Worm (Caenorhabditis elegans) whole organism, L3 larva: ENCODE data around the gene F16B4.7.

Experiments
- ZK546.5 ChIP-seq: sonication (generic microtip); optimal IDR thresholded peaks from 2 replicates; lab custom pipeline; 2017; ENCODE audit warnings: missing biosample characterization, missing genetic modification characterization
- aly-2 ChIP-seq: fragments of 150-350 bp; optimal IDR thresholded peaks from 2 replicates; lab custom pipeline; 2014; ENCODE audit warnings: missing biosample characterization, missing genetic modification characterization
- ceh-28 ChIP-seq: fragments of 150-350 bp; optimal IDR thresholded peaks from 2 replicates; lab custom pipeline; 2014; ENCODE audit warnings: missing biosample characterization, missing genetic modification reagents, missing genetic modification characterization
- ceh-82 ChIP-seq: fragments of 150-350 bp; optimal IDR thresholded peaks from 2 replicates; lab custom pipeline; 2014; ENCODE audit warnings: missing biosample characterization, missing genetic modification characterization
- ceh-9 ChIP-seq: sonication (generic microtip); optimal IDR thresholded peaks from 2 replicates; lab custom pipeline; 2018; ENCODE audit warnings: missing biosample characterization, missing genetic modification characterization
- egl-27 ChIP-seq: sonication (generic microtip); optimal IDR thresholded peaks from 4 replicates; lab custom pipeline; 2017; ENCODE audit warnings: missing biosample characterization, missing genetic modification reagents, missing genetic modification characterization
- elt-1 ChIP-seq: fragments of 150-350 bp; optimal IDR thresholded peaks from 2 replicates; lab custom pipeline; 2014; ENCODE audit warnings: missing biosample characterization, missing genetic modification characterization
- elt-2 ChIP-seq: sonication (generic microtip); optimal IDR thresholded peaks from 2 replicates; lab custom pipeline; 2016; ENCODE audit warnings: missing genetic modification reagents, mild to moderate bottlenecking, missing genetic modification characterization, missing compliant biosample characterization
- elt-3 ChIP-seq, 3 experiments: fragments of 150-350 bp in 1 of 3; sonication (generic microtip) in 2 of 3; optimal IDR thresholded peaks; 2 replicates in 2 of 3; 4 replicates in 1 of 3; lab custom pipeline; 2014 to 2017; ENCODE audit warnings: missing biosample characterization in 3 of 3, missing genetic modification characterization in 3 of 3
- fkh-10 ChIP-seq: sonication (generic microtip); optimal IDR thresholded peaks from 2 replicates; lab custom pipeline; 2017; ENCODE audit warnings: missing biosample characterization, missing genetic modification reagents, missing genetic modification characterization
- fkh-2 ChIP-seq: fragments of 150-350 bp; optimal IDR thresholded peaks from 2 replicates; lab custom pipeline; 2014; ENCODE audit warnings: missing biosample characterization, missing genetic modification reagents, missing genetic modification characterization
- hmg-11 ChIP-seq: sonication (generic microtip); optimal IDR thresholded peaks from 2 replicates; lab custom pipeline; 2016; ENCODE audit warnings: missing genetic modification characterization, missing compliant biosample characterization
- jun-1 ChIP-seq: fragments of 150-350 bp; optimal IDR thresholded peaks from 2 replicates; lab custom pipeline; 2014; ENCODE audit warnings: missing biosample characterization, missing genetic modification reagents, missing genetic modification characterization
- lsy-12 ChIP-seq: sonication (generic microtip); optimal IDR thresholded peaks from 2 replicates; lab custom pipeline; 2016; ENCODE audit warnings: mild to moderate bottlenecking, missing genetic modification characterization, missing compliant biosample characterization
- mdl-1 ChIP-seq: fragments of 150-350 bp; optimal IDR thresholded peaks from 2 replicates; lab custom pipeline; 2014; ENCODE audit warnings: missing biosample characterization, missing genetic modification characterization
- mml-1 ChIP-seq: fragments of 150-350 bp; sonication (generic microtip); optimal IDR thresholded peaks from 3 replicates; lab custom pipeline; 2014; ENCODE audit warnings: missing biosample characterization, missing genetic modification characterization
- nfya-1 ChIP-seq: sonication (generic microtip); optimal IDR thresholded peaks from 2 replicates; lab custom pipeline; 2017; ENCODE audit warnings: missing genetic modification characterization, mild to moderate bottlenecking, missing compliant biosample characterization, antibody characterized with exemption, moderate library complexity; ENCODE audit not compliant: insufficient read depth
- nhr-11 ChIP-seq: fragments of 150-350 bp; optimal IDR thresholded peaks from 2 replicates; lab custom pipeline; 2014; ENCODE audit warnings: missing biosample characterization, missing genetic modification characterization
- nhr-23 ChIP-seq: fragments of 150-350 bp; optimal IDR thresholded peaks from 2 replicates; lab custom pipeline; 2014; ENCODE audit warnings: missing biosample characterization, missing genetic modification reagents, missing genetic modification characterization
- nhr-237 ChIP-seq: fragments of 150-350 bp; optimal IDR thresholded peaks from 2 replicates; lab custom pipeline; 2014; ENCODE audit warnings: missing biosample characterization, missing genetic modification characterization
- nhr-25 ChIP-seq: sonication (generic microtip); optimal IDR thresholded peaks from 2 replicates; lab custom pipeline; 2017; ENCODE audit warnings: missing biosample characterization, missing genetic modification characterization
- nhr-28 ChIP-seq: fragments of 150-350 bp; optimal IDR thresholded peaks from 2 replicates; lab custom pipeline; 2014; ENCODE audit warnings: missing biosample characterization, missing genetic modification characterization
- nhr-43 ChIP-seq: sonication (generic microtip); optimal IDR thresholded peaks from 2 replicates; lab custom pipeline; 2016; ENCODE audit warnings: mild to moderate bottlenecking, missing genetic modification characterization, missing compliant biosample characterization; ENCODE audit not compliant: poor library complexity, severe bottlenecking
- nhr-67 ChIP-seq: fragments of 150-350 bp; optimal IDR thresholded peaks from 2 replicates; lab custom pipeline; 2014; ENCODE audit warnings: missing biosample characterization, missing genetic modification characterization
- nhr-77 ChIP-seq: fragments of 150-350 bp; optimal IDR thresholded peaks from 2 replicates; lab custom pipeline; 2014; ENCODE audit warnings: missing biosample characterization, missing genetic modification characterization
- pha-4 ChIP-seq: fragments of 150-350 bp; optimal IDR thresholded peaks from 2 replicates; lab custom pipeline; 2014; ENCODE audit warnings: missing biosample characterization, missing genetic modification reagents, missing genetic modification characterization
- pqm-1 ChIP-seq: fragments of 150-350 bp; optimal IDR thresholded peaks from 2 replicates; lab custom pipeline; 2017; ENCODE audit warnings: missing biosample characterization, missing genetic modification characterization, inconsistent platforms
- sea-2 ChIP-seq: fragments of 150-350 bp; sonication (generic microtip); optimal IDR thresholded peaks from 4 replicates; lab custom pipeline; 2014; ENCODE audit warnings: missing biosample characterization, missing genetic modification reagents, missing genetic modification characterization
- skn-1 ChIP-seq: fragments of 150-350 bp; optimal IDR thresholded peaks from 2 replicates; lab custom pipeline; 2014; ENCODE audit warnings: missing biosample characterization, missing genetic modification characterization
- snpc-4 ChIP-seq: fragments of 150-350 bp; optimal IDR thresholded peaks from 2 replicates; lab custom pipeline; 2014; ENCODE audit warnings: missing biosample characterization, missing genetic modification characterization
- unc-62 ChIP-seq: fragments of 150-350 bp; sonication (generic microtip); optimal IDR thresholded peaks from 4 replicates; lab custom pipeline; 2014; ENCODE audit warnings: missing biosample characterization, missing genetic modification reagents, missing genetic modification characterization
- zag-1 ChIP-seq: fragments of 150-350 bp; optimal IDR thresholded peaks from 2 replicates; lab custom pipeline; 2014; ENCODE audit warnings: missing biosample characterization, missing genetic modification characterization
- ztf-11 ChIP-seq: fragments of 150-350 bp; optimal IDR thresholded peaks from 2 replicates; lab custom pipeline; 2014; ENCODE audit warnings: missing biosample characterization, missing genetic modification characterization
- ztf-4 ChIP-seq: fragments of 150-350 bp; optimal IDR thresholded peaks from 2 replicates; lab custom pipeline; 2014; ENCODE audit warnings: missing biosample characterization, missing genetic modification characterization

F16B4.7 gene

ce11 chrV:1624340-1624739, 38.8 kb downstream of the F16B4.7 start, which contains the start of gene nhr-110:
Gene nhr-110 (minus strand): TSS chrV:1624440.
- TF ChIP-seq pha-4 (tag; lab: Kevin White, UChicago): peak; percentile 11
- no peak for TF ChIP-seq nhr-67
- no peak for TF ChIP-seq egl-27 (tag; lab: Kevin White, UChicago)
- TF ChIP-seq zag-1 (tag; lab: Kevin White, UChicago): no peak
- no peak for TF ChIP-seq sea-2 (GFP tag; lab: Kevin White, UChicago)
- peak; percentile 35 for TF ChIP-seq ZK546.5 (tag; lab: Kevin White, UChicago)

ce11 chrV:1626720-1627119, 41.2 kb downstream of the F16B4.7 start, which contains the start of gene nhr-237:
Gene nhr-237 (minus strand): TSS chrV:1626820.
- peak; percentile 31 for TF ChIP-seq ZK546.5 (tag; lab: Kevin White, UChicago)
- TF ChIP-seq fkh-10: no peak
- TF ChIP-seq, all 47 proteins: peak for 1

ce11 chrV:1627269-1627668, 41.8 kb downstream of the F16B4.7 start:
- TF ChIP-seq ZK546.5 (tag; lab: Kevin White, UChicago): no peak
- no peak for TF ChIP-seq ceh-28
- no peak for TF ChIP-seq unc-62
- peak; percentile 57 for TF ChIP-seq nhr-25 (tag; lab: Kevin White, UChicago)
- TF ChIP-seq egl-27 (tag; lab: Kevin White, UChicago): no peak
- no peak for TF ChIP-seq elt-3 (tag; optimal IDR thresholded peaks at IDR 0.05; lab: Kevin White, UChicago)
- no peak for TF ChIP-seq snpc-4 (tag; lab: Kevin White, UChicago)
- TF ChIP-seq nhr-237 (tag; lab: Kevin White, UChicago): no peak
- TF ChIP-seq pha-4 (tag; lab: Kevin White, UChicago): peak; percentile 54
- TF ChIP-seq ztf-11 (tag; lab: Kevin White, UChicago): no peak
- no peak for TF ChIP-seq ceh-9 (tag; lab: Kevin White, UChicago)
- no peak for TF ChIP-seq aly-2 (tag; lab: Kevin White, UChicago)
- no peak for TF ChIP-seq zag-1 (tag; lab: Kevin White, UChicago)
- no peak for TF ChIP-seq mdl-1
- TF ChIP-seq sea-2 (GFP tag; lab: Kevin White, UChicago): no peak
- peak; percentile 78 for TF ChIP-seq nhr-43 (tag; lab: Kevin White, UChicago)
- peak; percentile 44 for TF ChIP-seq nhr-77 (tag; lab: Kevin White, UChicago)
- TF ChIP-seq ztf-4: no peak
- peak; percentile 39 for TF ChIP-seq skn-1 (tag; lab: Kevin White, UChicago)
- peak; percentile 18 for TF ChIP-seq nfya-1 (tag; lab: Kevin White, UChicago)
- TF ChIP-seq nhr-67: no peak
- peak; percentile 49 for TF ChIP-seq nhr-23 (tag; lab: Kevin White, UChicago)

ce11 chrV:1629329-1629728, 43.8 kb downstream of the F16B4.7 start, which contains the start of gene nhr-238:
Gene nhr-238 (minus strand): TSS chrV:1629432.
- peak; percentile 66 for TF ChIP-seq nhr-77 (tag; lab: Kevin White, UChicago)
- TF ChIP-seq ZK546.5 (tag; lab: Kevin White, UChicago): peak; percentile 47
- peak; percentile 50 for TF ChIP-seq nhr-28
- TF ChIP-seq pha-4 (tag; lab: Kevin White, UChicago): peak; percentile 11
- no peak for TF ChIP-seq unc-62

- TF ChIP-seq elt-1 (tag; lab: Kevin White, UChicago) (no peak), nhr-67 (no peak), pha-4 (tag; lab: Kevin White, UChicago) (no peak), ceh-9 (tag; lab: Kevin White, UChicago) (no peak), nhr-43 (tag; lab: Kevin White, UChicago) (no peak), mml-1 (tag; lab: Kevin White, UChicago) (no peak), nhr-11 (no peak), mdl-1 (no peak), hmg-11 (tag; lab: Kevin White, UChicago) (no peak), pqm-1 (tag; lab: Kevin White, UChicago) (no peak), elt-3 (tag; optimal IDR thresholded peaks at IDR 0.05; lab: Kevin White, UChicago) (no peak), jun-1 (no peak), fkh-2 (tag; lab: Kevin White, UChicago) (no peak), elt-2 (tag; lab: Kevin White, UChicago) (no peak), unc-62 (no peak), ZK546.5 (tag; lab: Kevin White, UChicago) (no peak), lsy-12 (tag; lab: Kevin White, UChicago) (no peak), ceh-82 (tag; lab: Kevin White, UChicago) (no peak), nhr-28 (no peak), nhr-237 (tag; lab: Kevin White, UChicago) (no peak)
These were observed 45.6 kb downstream of the F16B4.7 start, which contains the start of gene Y46H3D.8 for ce11 chrV:1631148-1631547. Gene Y46H3D.8 (minus strand): TSS chrV:1631248.
